Worm (Caenorhabditis elegans) whole organism, L3 larva: ENCODE data around the gene F56C3.7.

ENCODE experiments used
- aly-2 ChIP-seq: fragments of 150-350 bp; optimal IDR thresholded peaks from 2 replicates; lab custom pipeline; 2014; ENCODE audit warnings: missing biosample characterization, missing genetic modification characterization
- ceh-82 ChIP-seq: fragments of 150-350 bp; optimal IDR thresholded peaks from 2 replicates; lab custom pipeline; 2014; ENCODE audit warnings: missing biosample characterization, missing genetic modification characterization
- egl-5 ChIP-seq: fragments of 150-350 bp; optimal IDR thresholded peaks from 2 replicates; lab custom pipeline; 2017; ENCODE audit warnings: missing biosample characterization, missing genetic modification reagents, missing genetic modification characterization, inconsistent platforms
- jun-1 ChIP-seq: fragments of 150-350 bp; optimal IDR thresholded peaks from 2 replicates; lab custom pipeline; 2014; ENCODE audit warnings: missing biosample characterization, missing genetic modification reagents, missing genetic modification characterization
- lsy-12 ChIP-seq: sonication (generic microtip); optimal IDR thresholded peaks from 2 replicates; lab custom pipeline; 2016; ENCODE audit warnings: mild to moderate bottlenecking, missing genetic modification characterization, missing compliant biosample characterization
- nhr-12 ChIP-seq: fragments of 150-350 bp; optimal IDR thresholded peaks from 2 replicates; lab custom pipeline; 2014; ENCODE audit warnings: missing biosample characterization, missing genetic modification characterization
- snpc-4 ChIP-seq: fragments of 150-350 bp; optimal IDR thresholded peaks from 2 replicates; lab custom pipeline; 2014; ENCODE audit warnings: missing biosample characterization, missing genetic modification characterization

- TF ChIP-seq nhr-12 (tag; lab: Kevin White, UChicago) (no peak), ceh-82 (no peak), egl-5 (tag; lab: Kevin White, UChicago) (peak; percentile 48), lsy-12 (tag; lab: Kevin White, UChicago) (peak; percentile 2), aly-2 (tag; lab: Kevin White, UChicago) (no peak), snpc-4 (tag; lab: Kevin White, UChicago) (no peak), jun-1 (tag; lab: Kevin White, UChicago) (peak; percentile 44)
Measured at ce11 chrX:1379391-1379790, 8.8 kb upstream of the F56C3.7 start.
